Worm (Caenorhabditis elegans): Measurements from ENCODE around the gene rab-37.

ce11 chrX:4256761-4257160, 21.1 kb upstream of the rab-37 start, which contains the start of gene srv-6:
- TF ChIP-seq pqm-1 (tag; optimal IDR thresholded peaks at IDR 0.05), result no peak
- TF ChIP-seq unc-130 (GFP tag; optimal IDR thresholded peaks at IDR 0.05), result no peak
- TF ChIP-seq mdl-1 (tag; optimal IDR thresholded peaks at IDR 0.05), result no peak
- no peak for TF ChIP-seq rbr-2 (tag; optimal IDR thresholded peaks at IDR 0.05)
- no peak for TF ChIP-seq ama-1 (optimal IDR thresholded peaks at IDR 0.05)
